Fruit fly (Drosophila melanogaster) whole organism, prepupa: Measurements from ENCODE around the gene CG32109.

Experiments
- CG11294 ChIP-seq: fragments of 200-800 bp; sonication (Bioruptor generic); IDR thresholded peaks from 2 replicates; pipeline ENCODE4 v1.3.6; 2022; ENCODE audit warnings: missing biosample characterization, missing genetic modification characterization
- CG15336 ChIP-seq: fragments of 200-800 bp; sonication (Bioruptor generic); IDR thresholded peaks from 2 replicates; pipeline ENCODE4 v1.3.6; 2022; ENCODE audit warnings: missing biosample characterization, missing genetic modification characterization
- CG16779 ChIP-seq: fragments of 200-800 bp; sonication (Bioruptor generic); optimal IDR thresholded peaks from 3 replicates; lab custom pipeline; 2017; ENCODE audit warnings: missing biosample characterization, mild to moderate bottlenecking, missing genetic modification characterization
- Eip78C ChIP-seq: fragments of 200-800 bp; sonication (Bioruptor generic); peaks from one replicate; lab custom pipeline; 2016; ENCODE audit warnings: missing biosample characterization, missing genetic modification characterization
- Ets96B ChIP-seq: fragments of 200-800 bp; optimal IDR thresholded peaks from 2 replicates; lab custom pipeline; 2019; ENCODE audit warnings: missing biosample characterization, mild to moderate bottlenecking, missing genetic modification characterization, moderate library complexity
- Gug ChIP-seq: fragments of 200-800 bp; sonication (Bioruptor generic); IDR thresholded peaks from 2 replicates; pipeline ENCODE4 v1.3.6; 2022; ENCODE audit warnings: missing biosample characterization, missing genetic modification characterization
- Hr38 ChIP-seq: sonication (Bioruptor generic); optimal IDR thresholded peaks from 2 replicates; lab custom pipeline; 2016; ENCODE audit warnings: missing biosample characterization, missing genetic modification characterization
- dac ChIP-seq: fragments of 200-800 bp; sonication (Bioruptor generic); optimal IDR thresholded peaks from 2 replicates; lab custom pipeline; 2017; ENCODE audit warnings: missing biosample characterization, mild to moderate bottlenecking, missing genetic modification characterization
- dsx ChIP-seq: fragments of 200-800 bp; optimal IDR thresholded peaks from 3 replicates; lab custom pipeline; 2019; ENCODE audit warnings: missing biosample characterization, mild to moderate bottlenecking, missing genetic modification characterization, moderate library complexity; ENCODE audit not compliant: poor library complexity, severe bottlenecking
- net ChIP-seq: fragments of 200-800 bp; sonication (Bioruptor generic); optimal IDR thresholded peaks from 3 replicates; lab custom pipeline; 2016; ENCODE audit warnings: missing biosample characterization, missing genetic modification characterization

dm6 chr3L:12735707-12736106 is 9.4 kb upstream of the CG32109 start:
- TF ChIP-seq Hr38 (GFP tag; lab: Kevin White, UChicago), result no peak
- TF ChIP-seq Ets96B (tag; lab: Kevin White, UChicago), result no peak
- TF ChIP-seq dac, result no peak
- TF ChIP-seq CG15336 (GFP tag; lab: Robert Waterston, UW), result no peak
- TF ChIP-seq Eip78C (GFP tag; lab: Kevin White, UChicago), result no peak
- TF ChIP-seq net (GFP tag; lab: Kevin White, UChicago), result no peak
- no peak for TF ChIP-seq CG16779
- no peak for TF ChIP-seq CG11294 (GFP tag; lab: Robert Waterston, UW)
- no peak for TF ChIP-seq Gug (GFP tag; lab: Robert Waterston, UW)
- TF ChIP-seq dsx, result no peak
